Worm (Caenorhabditis elegans): ENCODE measurements around the gene haf-3.
"Not testable (repeated sequence)": the region's sequence is repeated elsewhere in the genome, so short reads cannot be mapped to it uniquely, and the experiment has no call there.

DNA sequence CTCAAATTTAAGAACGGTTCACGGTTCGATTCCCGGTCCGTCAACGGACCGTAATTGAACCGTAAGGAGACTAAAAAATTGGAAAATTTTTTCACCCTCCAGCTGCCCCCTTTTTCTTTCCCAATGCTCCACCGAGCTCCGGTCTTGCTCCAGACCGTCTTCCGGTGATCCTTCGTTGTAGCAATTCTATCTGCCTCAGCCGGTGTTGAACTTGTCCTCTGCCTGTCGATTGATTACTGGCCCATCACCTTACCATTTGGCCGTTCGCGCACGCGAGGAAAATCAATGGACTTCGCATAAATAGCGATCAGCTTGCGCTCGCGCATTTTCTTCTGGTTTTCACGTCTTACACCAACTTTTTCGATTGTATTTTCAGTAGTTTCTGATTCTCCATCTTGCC, 1.4 kb upstream of the haf-3 start:
- TF ChIP-seq jun-1 (tag; optimal IDR thresholded peaks at IDR 0.05); hlh-17 (GFP tag; optimal IDR thresholded peaks at IDR 0.05; ENCODE audit: borderline replicate concordance); mep-1 (tag; optimal IDR thresholded peaks at IDR 0.05); lin-39 (tag; optimal IDR thresholded peaks at IDR 0.05); tbx-2 (tag; optimal IDR thresholded peaks at IDR 0.05); mef-2 (tag; optimal IDR thresholded peaks at IDR 0.05); fkh-8 (tag; optimal IDR thresholded peaks at IDR 0.05); ama-1 (optimal IDR thresholded peaks at IDR 0.05); ztf-4 (tag; optimal IDR thresholded peaks at IDR 0.05); irx-1 (tag; optimal IDR thresholded peaks at IDR 0.05); pqm-1 (tag; optimal IDR thresholded peaks at IDR 0.05); snpc-4 (tag; optimal IDR thresholded peaks at IDR 0.05); nhr-237 (tag; optimal IDR thresholded peaks at IDR 0.05); skn-1 (tag; optimal IDR thresholded peaks at IDR 0.05): not testable (repeated sequence)
